Fruit fly (Drosophila melanogaster): Measurements from ENCODE around the gene Lrch.

- no peak for TF ChIP-seq CTCF (optimal IDR thresholded peaks at IDR 0.05)
- no peak for TF ChIP-seq CG8478 (optimal IDR thresholded peaks at IDR 0.05)
Measured at dm6 chr2L:17387735-17388367, 3.9 kb upstream of the Lrch start.

Measured in S2 (cell line).